Worm (Caenorhabditis elegans) whole organism, L4 larva: ENCODE data around the gene C07A9.5.

Source experiments
- D1046.2 ChIP-seq: fragments of 200-800 bp; sonication (Bioruptor generic); IDR thresholded peaks from 2 replicates; pipeline ENCODE4 v1.3.6; 2022; ENCODE audit warnings: missing genetic modification characterization, missing compliant biosample characterization
- F37D6.2 ChIP-seq: sonication (generic microtip); optimal IDR thresholded peaks from 2 replicates; lab custom pipeline; 2016; ENCODE audit warnings: mild to moderate bottlenecking, missing genetic modification characterization, missing compliant biosample characterization
- T26A8.4 ChIP-seq: fragments of 200-800 bp; sonication (Bioruptor generic); IDR thresholded peaks from 2 replicates; pipeline ENCODE4 v1.3.6; 2022; ENCODE audit warnings: missing genetic modification characterization, missing compliant biosample characterization
- Y105C5A.15 ChIP-seq: fragments of 200-800 bp; sonication (Bioruptor generic); IDR thresholded peaks from 2 replicates; pipeline ENCODE4 v1.3.6; 2022; ENCODE audit warnings: missing genetic modification characterization, missing compliant biosample characterization
- Y48G9A.11 ChIP-seq: fragments of 200-800 bp; sonication (Bioruptor generic); IDR thresholded peaks from 2 replicates; pipeline ENCODE4 v1.3.6; 2022; ENCODE audit warnings: missing genetic modification reagents, missing genetic modification characterization, missing compliant biosample characterization
- Y75B8A.6 ChIP-seq: fragments of 200-800 bp; sonication (Bioruptor generic); IDR thresholded peaks from 2 replicates; pipeline ENCODE4 v1.3.6; 2022; ENCODE audit warnings: missing genetic modification reagents, missing genetic modification characterization, missing compliant biosample characterization
- aha-1 ChIP-seq: fragments of 150-350 bp; peaks from one replicate; lab custom pipeline; 2014; ENCODE audit warnings: missing biosample characterization, missing genetic modification characterization
- aly-2 ChIP-seq: sonication (generic microtip); optimal IDR thresholded peaks from 2 replicates; lab custom pipeline; 2018; ENCODE audit warnings: missing biosample characterization, missing genetic modification characterization
- arid-1 ChIP-seq: fragments of 200-800 bp; sonication (Bioruptor generic); conservative IDR thresholded peaks from 2 replicates; pipeline ENCODE4 v1.3.6; 2022; ENCODE audit warnings: missing genetic modification reagents, missing genetic modification characterization, missing compliant biosample characterization
- attf-4 ChIP-seq: sonication (generic microtip); optimal IDR thresholded peaks from 3 replicates; lab custom pipeline; 2017; ENCODE audit warnings: missing biosample characterization, missing genetic modification characterization
- ceh-20 ChIP-seq: fragments of 200-800 bp; sonication (Bioruptor generic); IDR thresholded peaks from 2 replicates; pipeline ENCODE4 v1.3.6; 2022; ENCODE audit warnings: missing genetic modification reagents, missing genetic modification characterization, missing compliant biosample characterization
- ceh-28 ChIP-seq: fragments of 150-350 bp; optimal IDR thresholded peaks from 2 replicates; lab custom pipeline; 2014; ENCODE audit warnings: missing biosample characterization, missing genetic modification reagents, missing genetic modification characterization
- ceh-62 ChIP-seq: sonication (generic microtip); optimal IDR thresholded peaks from 2 replicates; lab custom pipeline; 2017; ENCODE audit warnings: missing biosample characterization, missing genetic modification characterization
- ceh-82 ChIP-seq: sonication (generic microtip); optimal IDR thresholded peaks from 2 replicates; lab custom pipeline; 2017; ENCODE audit warnings: missing biosample characterization, missing genetic modification characterization
- ces-1 ChIP-seq: fragments of 150-350 bp; sonication (generic microtip); optimal IDR thresholded peaks from 4 replicates; lab custom pipeline; 2014; ENCODE audit warnings: missing biosample characterization, missing genetic modification reagents, missing genetic modification characterization
- cey-2 ChIP-seq: sonication (generic microtip); optimal IDR thresholded peaks from 3 replicates; lab custom pipeline; 2017; ENCODE audit warnings: missing genetic modification characterization, mild to moderate bottlenecking, missing compliant biosample characterization, antibody characterized with exemption, borderline replicate concordance; ENCODE audit not compliant: insufficient read depth
- daf-12 ChIP-seq: fragments of 150-350 bp; optimal IDR thresholded peaks from 2 replicates; lab custom pipeline; 2014; ENCODE audit warnings: missing biosample characterization, missing genetic modification reagents, missing genetic modification characterization
- daf-16 ChIP-seq, 3 experiments: sonication (generic microtip); optimal IDR thresholded peaks; 2 replicates each; lab custom pipeline; 2016 to 2017; ENCODE audit warnings: missing genetic modification characterization in 3 of 3, missing genetic modification reagents in 3 of 3, mild to moderate bottlenecking in 2 of 3, missing compliant biosample characterization in 2 of 3, missing biosample characterization in 1 of 3, moderate library complexity in 1 of 3
- daf-19 ChIP-seq: fragments of 200-800 bp; sonication (Bioruptor generic); conservative IDR thresholded peaks from 2 replicates; pipeline ENCODE4 v1.3.6; 2022; ENCODE audit warnings: missing genetic modification characterization, missing compliant biosample characterization
- daf-8 ChIP-seq: fragments of 200-800 bp; sonication (Bioruptor generic); IDR thresholded peaks from 2 replicates; pipeline ENCODE4 v1.3.6; 2022; ENCODE audit warnings: missing genetic modification characterization, missing compliant biosample characterization
- dmd-6 ChIP-seq: fragments of 200-800 bp; sonication (Bioruptor generic); IDR thresholded peaks from 2 replicates; pipeline ENCODE4 v1.3.6; 2022; ENCODE audit warnings: missing genetic modification reagents, missing genetic modification characterization, missing compliant biosample characterization
- dmd-8 ChIP-seq: fragments of 200-800 bp; sonication (Bioruptor generic); IDR thresholded peaks from 2 replicates; pipeline ENCODE4 v1.3.6; 2022; ENCODE audit warnings: missing genetic modification characterization, missing compliant biosample characterization
- dpl-1 ChIP-seq: fragments of 150-350 bp; optimal IDR thresholded peaks from 2 replicates; lab custom pipeline; 2014; ENCODE audit warnings: missing biosample characterization, missing genetic modification reagents, missing genetic modification characterization
- egl-27 ChIP-seq: sonication (generic microtip); optimal IDR thresholded peaks from 3 replicates; lab custom pipeline; 2017; ENCODE audit warnings: missing biosample characterization, missing genetic modification reagents, missing genetic modification characterization
- fkh-10 ChIP-seq: fragments of 150-350 bp; optimal IDR thresholded peaks from 2 replicates; lab custom pipeline; 2014; ENCODE audit warnings: missing biosample characterization, missing genetic modification reagents, missing genetic modification characterization
- fos-1 ChIP-seq: fragments of 150-350 bp; optimal IDR thresholded peaks from 2 replicates; lab custom pipeline; 2014; ENCODE audit warnings: missing biosample characterization, missing genetic modification characterization
- hlh-30 ChIP-seq: sonication (generic microtip); optimal IDR thresholded peaks from 2 replicates; lab custom pipeline; 2017; ENCODE audit warnings: antibody characterized with exemption, mild to moderate bottlenecking, missing genetic modification characterization, missing compliant biosample characterization; ENCODE audit not compliant: insufficient read depth
- jun-1 ChIP-seq: fragments of 150-350 bp; optimal IDR thresholded peaks from 2 replicates; lab custom pipeline; 2014; ENCODE audit warnings: missing biosample characterization, missing genetic modification reagents, missing genetic modification characterization
- lin-1 ChIP-seq: fragments of 200-800 bp; sonication (Bioruptor generic); IDR thresholded peaks from 2 replicates; pipeline ENCODE4 v1.3.6; 2022; ENCODE audit warnings: missing genetic modification reagents, missing genetic modification characterization, missing compliant biosample characterization
- lin-29 ChIP-seq: fragments of 200-800 bp; sonication (Bioruptor generic); IDR thresholded peaks from 2 replicates; pipeline ENCODE4 v1.3.6; 2022; ENCODE audit warnings: missing genetic modification reagents, missing genetic modification characterization, missing compliant biosample characterization
- lin-39 ChIP-seq: fragments of 150-350 bp; optimal IDR thresholded peaks from 2 replicates; lab custom pipeline; 2014; ENCODE audit warnings: missing biosample characterization, missing genetic modification reagents, missing genetic modification characterization
- madf-5 ChIP-seq, 2 experiments: fragments of 200-800 bp; sonication (Bioruptor generic); IDR thresholded peaks; 2 replicates each; pipeline ENCODE4 v1.3.6; 2022; ENCODE audit warnings: missing compliant biosample characterization in 2 of 2, missing genetic modification characterization in 2 of 2
- madf-9 ChIP-seq: fragments of 200-800 bp; sonication (Bioruptor generic); conservative IDR thresholded peaks from 2 replicates; pipeline ENCODE4 v1.3.6; 2022; ENCODE audit warnings: missing genetic modification reagents, missing genetic modification characterization, missing compliant biosample characterization
- mdt-29 ChIP-seq: fragments of 200-800 bp; sonication (Bioruptor generic); IDR thresholded peaks from 2 replicates; pipeline ENCODE4 v1.3.6; 2022; ENCODE audit warnings: missing genetic modification reagents, missing genetic modification characterization, missing compliant biosample characterization
- mxl-3 ChIP-seq: fragments of 200-800 bp; sonication (Bioruptor generic); optimal IDR thresholded peaks from 2 replicates; lab custom pipeline; 2018; ENCODE audit warnings: mild to moderate bottlenecking, missing genetic modification characterization, missing compliant biosample characterization
- nhr-10 ChIP-seq: fragments of 150-350 bp; optimal IDR thresholded peaks from 2 replicates; lab custom pipeline; 2014; ENCODE audit warnings: missing biosample characterization, missing genetic modification characterization
- nhr-11 ChIP-seq: fragments of 150-350 bp; optimal IDR thresholded peaks from 2 replicates; lab custom pipeline; 2014; ENCODE audit warnings: missing biosample characterization, missing genetic modification characterization
- nhr-111 ChIP-seq: fragments of 200-800 bp; sonication (Bioruptor generic); optimal IDR thresholded peaks from 2 replicates; lab custom pipeline; 2018; ENCODE audit warnings: mild to moderate bottlenecking, missing genetic modification characterization, missing compliant biosample characterization
- nhr-28 ChIP-seq: fragments of 150-350 bp; optimal IDR thresholded peaks from 2 replicates; lab custom pipeline; 2014; ENCODE audit warnings: missing biosample characterization, missing genetic modification characterization
- nhr-41 ChIP-seq: fragments of 200-800 bp; sonication (Bioruptor generic); IDR thresholded peaks from 2 replicates; pipeline ENCODE4 v1.3.6; 2022; ENCODE audit warnings: missing genetic modification reagents, missing genetic modification characterization, missing compliant biosample characterization
- nhr-42 ChIP-seq: fragments of 200-800 bp; sonication (Bioruptor generic); IDR thresholded peaks from 2 replicates; pipeline ENCODE4 v1.3.6; 2022; ENCODE audit warnings: missing genetic modification characterization, missing compliant biosample characterization
- saeg-2 ChIP-seq: fragments of 200-800 bp; sonication (Bioruptor generic); IDR thresholded peaks from 2 replicates; pipeline ENCODE4 v1.3.6; 2022; ENCODE audit warnings: missing genetic modification reagents, missing genetic modification characterization, missing compliant biosample characterization
- set-16 ChIP-seq: fragments of 200-800 bp; sonication (Bioruptor generic); IDR thresholded peaks from 2 replicates; pipeline ENCODE4 v1.3.6; 2022; ENCODE audit warnings: missing genetic modification reagents, missing genetic modification characterization, missing compliant biosample characterization
- snpc-1.2 ChIP-seq: fragments of 200-800 bp; sonication (Bioruptor generic); IDR thresholded peaks from 2 replicates; pipeline ENCODE4 v1.3.6; 2022; ENCODE audit warnings: missing genetic modification reagents, missing genetic modification characterization, missing compliant biosample characterization
- spr-1 ChIP-seq: sonication (generic microtip); optimal IDR thresholded peaks from 2 replicates; lab custom pipeline; 2016; ENCODE audit warnings: mild to moderate bottlenecking, missing genetic modification characterization, missing compliant biosample characterization
- spr-3 ChIP-seq: fragments of 200-800 bp; sonication (Bioruptor generic); optimal IDR thresholded peaks from 2 replicates; lab custom pipeline; 2018; ENCODE audit warnings: mild to moderate bottlenecking, missing genetic modification characterization, missing compliant biosample characterization
- unc-39 ChIP-seq: sonication (generic microtip); optimal IDR thresholded peaks from 2 replicates; lab custom pipeline; 2017; ENCODE audit warnings: missing biosample characterization, missing genetic modification characterization
- zfp-3 ChIP-seq: fragments of 200-800 bp; sonication (Bioruptor generic); conservative IDR thresholded peaks from 2 replicates; pipeline ENCODE4 v1.3.6; 2022; ENCODE audit warnings: missing genetic modification reagents, missing genetic modification characterization, missing compliant biosample characterization
- zip-2 ChIP-seq: fragments of 150-350 bp; optimal IDR thresholded peaks from 2 replicates; lab custom pipeline; 2014; ENCODE audit warnings: missing biosample characterization, missing genetic modification characterization
- ztf-7 ChIP-seq: fragments of 150-350 bp; optimal IDR thresholded peaks from 2 replicates; lab custom pipeline; 2014; ENCODE audit warnings: missing biosample characterization, missing genetic modification characterization

C07A9.5 gene

DNA sequence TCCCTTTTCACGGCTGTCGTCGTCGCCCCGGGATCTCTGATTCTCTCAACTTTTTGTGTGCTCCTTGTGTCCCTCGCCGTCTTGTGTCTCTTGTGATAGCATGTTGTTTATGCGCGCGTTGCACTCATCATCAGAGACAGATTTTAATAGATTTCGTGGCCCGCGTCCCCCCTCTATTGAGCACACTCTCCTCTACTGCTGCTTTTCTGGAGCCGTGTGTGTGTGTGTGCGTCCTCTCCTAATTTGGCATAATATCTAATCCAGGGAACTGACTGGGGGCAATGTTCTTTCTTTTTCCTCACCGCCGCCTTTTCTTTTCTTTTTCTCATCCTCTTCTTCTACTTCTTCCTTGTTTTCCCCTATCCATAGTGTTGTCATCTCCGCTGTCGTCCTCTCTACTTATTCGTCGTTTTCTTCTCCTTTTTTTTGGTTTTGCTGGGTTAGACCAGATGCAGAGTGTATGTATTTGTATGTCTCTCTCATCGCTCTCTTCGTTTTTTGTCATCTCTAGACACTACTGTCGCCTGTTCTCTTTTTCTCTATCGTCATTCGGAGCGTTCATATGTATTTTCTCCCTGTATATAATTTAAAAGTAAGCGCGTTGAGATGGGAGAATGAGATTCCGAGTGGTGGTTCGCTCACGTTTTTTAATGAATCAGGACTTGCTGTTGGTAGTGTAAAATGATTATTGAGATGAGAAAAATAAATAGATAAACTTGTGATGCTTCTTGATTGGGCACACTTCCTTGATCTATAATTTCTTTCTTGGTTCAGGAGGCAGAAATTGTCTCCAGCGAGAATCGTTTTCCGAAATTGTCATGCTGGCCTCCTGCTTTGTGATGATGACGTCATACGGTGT, 21.3 kb upstream of the C07A9.5 start (continued):
- TF ChIP-seq Y75B8A.6 (GFP tag; lab: Robert Waterston, UW), result no peak
- TF ChIP-seq spr-3, result no peak
- no peak for TF ChIP-seq daf-16 (GFP tag; optimal IDR thresholded peaks at IDR 0.05; lab: Kevin White, UChicago)
- peak; percentile 11 for TF ChIP-seq daf-16 (tag; optimal IDR thresholded peaks at IDR 0.05; lab: Kevin White, UChicago)
- no peak for TF ChIP-seq ceh-28 (tag; lab: Kevin White, UChicago)
- TF ChIP-seq ceh-82 (tag; lab: Kevin White, UChicago), result no peak
- TF ChIP-seq egl-27 (tag; lab: Kevin White, UChicago), result no peak
- TF ChIP-seq nhr-11 (tag; lab: Kevin White, UChicago), result peak; percentile 40
- TF ChIP-seq lin-29 (GFP tag; lab: Robert Waterston, UW), result no peak
- no peak for TF ChIP-seq lin-1 (GFP tag; lab: Robert Waterston, UW)
- TF ChIP-seq zip-2 (tag; lab: Kevin White, UChicago), result no peak
- no peak for TF ChIP-seq saeg-2
- TF ChIP-seq nhr-28 (tag; lab: Kevin White, UChicago), result peak; percentile 54
- no peak for TF ChIP-seq madf-5 (GFP tag; IDR thresholded peaks at IDR 0.05; lab: Robert Waterston, UW)
- no peak for TF ChIP-seq snpc-1.2 (GFP tag; lab: Robert Waterston, UW)
- TF ChIP-seq cey-2 (tag; lab: Kevin White, UChicago), result no peak
- TF ChIP-seq nhr-10 (tag; lab: Kevin White, UChicago), result no peak
- TF ChIP-seq mxl-3, result peak; percentile 41
- TF ChIP-seq madf-9 (GFP tag; lab: Robert Waterston, UW), result no peak
- peak; percentile 18 for TF ChIP-seq spr-1
- peak; percentile 31 for TF ChIP-seq hlh-30 (tag; lab: Kevin White, UChicago)
- TF ChIP-seq nhr-41 (GFP tag; lab: Robert Waterston, UW), result no peak
- peak; percentile 26; the same call in 1 of the 2 replicates for TF ChIP-seq set-16 (GFP tag; lab: Robert Waterston, UW)
- peak; percentile 74 for TF ChIP-seq aha-1
- TF ChIP-seq nhr-111 (GFP tag; lab: Kevin White, UChicago), result no peak
- no peak for TF ChIP-seq nhr-42 (GFP tag; lab: Robert Waterston, UW)
- no peak for TF ChIP-seq T26A8.4
- no peak for TF ChIP-seq zfp-3
- TF ChIP-seq daf-12 (tag; lab: Kevin White, UChicago), result no peak
- no peak for TF ChIP-seq dmd-8 (GFP tag; lab: Robert Waterston, UW)
- no peak for TF ChIP-seq D1046.2 (GFP tag; lab: Robert Waterston, UW)
- no peak for TF ChIP-seq attf-4 (tag; lab: Kevin White, UChicago)
- no peak for TF ChIP-seq ceh-20 (GFP tag; lab: Robert Waterston, UW)
- TF ChIP-seq F37D6.2 (tag; lab: Kevin White, UChicago), result peak; percentile 13
- TF ChIP-seq ceh-62 (tag; lab: Kevin White, UChicago), result no peak
- peak; percentile 35; the same call in 1 of the 2 replicates for TF ChIP-seq dmd-6 (GFP tag; lab: Robert Waterston, UW)
- no peak for TF ChIP-seq fos-1
- TF ChIP-seq unc-39 (tag; lab: Kevin White, UChicago), result no peak
- TF ChIP-seq Y105C5A.15 (GFP tag; lab: Robert Waterston, UW), result 0 out of 2 replicates have a peak, but pooled peaks have one; percentile 5
- no peak for TF ChIP-seq Y48G9A.11
- no peak for TF ChIP-seq dpl-1 (GFP tag; lab: Kevin White, UChicago)
- TF ChIP-seq lin-39 (tag; lab: Kevin White, UChicago), result no peak
- TF ChIP-seq jun-1 (tag; lab: Kevin White, UChicago), result no peak
- TF ChIP-seq mdt-29 (GFP tag; lab: Robert Waterston, UW), result no peak
- TF ChIP-seq arid-1 (GFP tag; lab: Robert Waterston, UW), result no peak
- peak; percentile 16 for TF ChIP-seq fkh-10 (GFP tag; lab: Kevin White, UChicago)
- no peak for TF ChIP-seq ztf-7 (tag; lab: Kevin White, UChicago)
- no peak for TF ChIP-seq daf-19
- TF ChIP-seq aly-2, result no peak
- no peak for TF ChIP-seq daf-8 (GFP tag; lab: Robert Waterston, UW)
- TF ChIP-seq ces-1 (GFP tag; lab: Kevin White, UChicago), result no peak
